Worm (Caenorhabditis elegans): Measurements from ENCODE around the gene acr-2.

acr-2 gene

ce11 chrX:6669366-6669765 is 33.0 kb upstream of the acr-2 start:
- TF ChIP-seq cnd-1 (tag; optimal IDR thresholded peaks at IDR 0.05) (no peak), mep-1 (tag; optimal IDR thresholded peaks at IDR 0.05) (no peak), lin-32 (GFP tag; optimal IDR thresholded peaks at IDR 0.05) (no peak), zip-8 (tag; optimal IDR thresholded peaks at IDR 0.05) (no peak), unc-62 (GFP tag; optimal IDR thresholded peaks at IDR 0.05) (no peak), M03D4.4 (tag; optimal IDR thresholded peaks at IDR 0.05) (no peak), ceh-43 (GFP tag; optimal IDR thresholded peaks at IDR 0.05) (no peak), hlh-1 (tag; optimal IDR thresholded peaks at IDR 0.05) (no peak), nhr-12 (tag; optimal IDR thresholded peaks at IDR 0.05) (no peak), ceh-83 (GFP tag; optimal IDR thresholded peaks at IDR 0.05) (no peak), bed-3 (GFP tag; optimal IDR thresholded peaks at IDR 0.05) (no peak), unc-120 (tag; optimal IDR thresholded peaks at IDR 0.05; ENCODE audit: poor library complexity, severe bottlenecking) (no peak), nhr-76 (tag; optimal IDR thresholded peaks at IDR 0.05) (no peak), sptf-1 (tag; optimal IDR thresholded peaks at IDR 0.05) (no peak), snpc-4 (tag; optimal IDR thresholded peaks at IDR 0.05) (no peak), mls-2 (tag; optimal IDR thresholded peaks at IDR 0.05) (no peak), ztf-11 (tag; optimal IDR thresholded peaks at IDR 0.05) (no peak), mab-5 (tag; optimal IDR thresholded peaks at IDR 0.05) (no peak), blmp-1 (tag; optimal IDR thresholded peaks at IDR 0.05) (no peak), nhr-28 (tag; optimal IDR thresholded peaks at IDR 0.05) (no peak)

ce11 chrX:6671717-6672116 is 30.6 kb upstream of the acr-2 start:
- no peak for TF ChIP-seq cnd-1 (tag; optimal IDR thresholded peaks at IDR 0.05)
- no peak for TF ChIP-seq mep-1 (tag; optimal IDR thresholded peaks at IDR 0.05)
- no peak for TF ChIP-seq unc-62 (GFP tag; optimal IDR thresholded peaks at IDR 0.05)
- no peak for TF ChIP-seq ces-1 (GFP tag; optimal IDR thresholded peaks at IDR 0.05)
- no peak for TF ChIP-seq ceh-83 (GFP tag; optimal IDR thresholded peaks at IDR 0.05)
- TF ChIP-seq unc-120 (tag; optimal IDR thresholded peaks at IDR 0.05; ENCODE audit: poor library complexity, severe bottlenecking) = no peak
- TF ChIP-seq unc-39 (tag; optimal IDR thresholded peaks at IDR 0.05) = no peak
- no peak for TF ChIP-seq ham-2 (GFP tag; optimal IDR thresholded peaks at IDR 0.05)
- no peak for TF ChIP-seq mab-5 (tag; optimal IDR thresholded peaks at IDR 0.05)
- TF ChIP-seq nhr-28 (tag; optimal IDR thresholded peaks at IDR 0.05) = no peak
- TF ChIP-seq nhr-12 (tag; optimal IDR thresholded peaks at IDR 0.05) = no peak
- no peak for TF ChIP-seq snpc-4 (tag; optimal IDR thresholded peaks at IDR 0.05)
- no peak for TF ChIP-seq nhr-76 (tag; optimal IDR thresholded peaks at IDR 0.05)

- TF ChIP-seq lsy-2 (tag; optimal IDR thresholded peaks at IDR 0.05) = no peak
- no peak for TF ChIP-seq nhr-76 (tag; optimal IDR thresholded peaks at IDR 0.05)
- TF ChIP-seq unc-120 (tag; optimal IDR thresholded peaks at IDR 0.05; ENCODE audit: poor library complexity, severe bottlenecking) = no peak
- TF ChIP-seq nhr-2 (tag; optimal IDR thresholded peaks at IDR 0.05) = no peak
- no peak for TF ChIP-seq ceh-83 (GFP tag; optimal IDR thresholded peaks at IDR 0.05)
- no peak for TF ChIP-seq nhr-237 (tag; optimal IDR thresholded peaks at IDR 0.05)
- TF ChIP-seq cnd-1 (tag; optimal IDR thresholded peaks at IDR 0.05) = no peak
- no peak for TF ChIP-seq sem-2 (GFP tag; optimal IDR thresholded peaks at IDR 0.05)
- no peak for TF ChIP-seq ham-2 (GFP tag; optimal IDR thresholded peaks at IDR 0.05)
- TF ChIP-seq unc-39 (tag; optimal IDR thresholded peaks at IDR 0.05) = no peak
- TF ChIP-seq blmp-1 (tag; optimal IDR thresholded peaks at IDR 0.05) = no peak
- no peak for TF ChIP-seq ceh-43 (GFP tag; optimal IDR thresholded peaks at IDR 0.05)
- no peak for TF ChIP-seq elt-3 (tag; optimal IDR thresholded peaks at IDR 0.05)
- TF ChIP-seq nhr-12 (tag; optimal IDR thresholded peaks at IDR 0.05) = no peak
- no peak for TF ChIP-seq flh-1 (GFP tag; optimal IDR thresholded peaks at IDR 0.05)
- TF ChIP-seq zip-8 (tag; optimal IDR thresholded peaks at IDR 0.05) = no peak
- no peak for TF ChIP-seq lin-13 (tag; optimal IDR thresholded peaks at IDR 0.05)
- no peak for TF ChIP-seq drap-1 (GFP tag; optimal IDR thresholded peaks at IDR 0.05)
Observed at ce11 chrX:6672519-6672918, 29.8 kb upstream of the acr-2 start, which contains the start of gene col-172. TSS of gene col-172 (plus strand) at chrX:6672819.

DNA sequence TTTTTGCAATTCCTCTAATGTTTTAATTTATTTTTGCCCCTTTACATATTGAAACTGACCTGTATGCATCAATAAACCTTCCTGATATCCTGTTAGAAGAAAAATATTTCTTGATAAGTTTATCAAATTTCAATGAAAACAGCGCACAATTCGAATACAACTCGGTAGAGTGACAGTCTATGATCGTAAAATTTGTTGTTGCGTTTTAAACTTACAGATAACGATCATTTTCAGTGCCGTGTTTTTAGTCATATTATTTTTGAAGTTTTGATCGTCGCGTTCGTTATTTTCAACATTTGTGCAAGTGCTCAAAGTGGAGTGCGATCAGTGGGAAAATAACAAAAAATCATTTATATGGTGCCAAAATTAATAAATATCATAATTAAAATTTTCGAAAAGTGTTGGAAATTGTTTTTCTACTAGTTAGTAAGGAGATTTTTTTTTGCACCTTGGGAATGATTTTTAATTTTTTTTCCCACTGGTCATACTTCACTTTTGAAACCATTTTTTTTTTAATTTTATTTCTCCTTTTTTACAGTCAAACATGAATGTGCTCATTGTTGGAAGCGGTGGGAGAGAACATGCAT is 27.9 kb upstream of the acr-2 start, which contains the start of gene F38B6.4:
Gene F38B6.4, plus strand, starts transcription at position 537 of the 587 bp plus-strand sequence.
- TF ChIP-seq nhr-237 (tag; optimal IDR thresholded peaks at IDR 0.05) (no peak), hlh-1 (tag; optimal IDR thresholded peaks at IDR 0.05) (no peak), sptf-1 (tag; optimal IDR thresholded peaks at IDR 0.05) (no peak), drap-1 (GFP tag; optimal IDR thresholded peaks at IDR 0.05) (no peak), elt-1 (tag; optimal IDR thresholded peaks at IDR 0.05; ENCODE audit: borderline replicate concordance, insufficient read depth) (no peak), zip-8 (tag; optimal IDR thresholded peaks at IDR 0.05) (no peak), cnd-1 (tag; optimal IDR thresholded peaks at IDR 0.05) (no peak), flh-1 (GFP tag; optimal IDR thresholded peaks at IDR 0.05) (no peak), pha-4 (tag; optimal IDR thresholded peaks at IDR 0.05) (no peak), nhr-12 (tag; optimal IDR thresholded peaks at IDR 0.05) (no peak), elt-3 (tag; optimal IDR thresholded peaks at IDR 0.05) (no peak), snpc-4 (tag; optimal IDR thresholded peaks at IDR 0.05) (no peak), lsy-2 (tag; optimal IDR thresholded peaks at IDR 0.05) (no peak), M03D4.4 (tag; optimal IDR thresholded peaks at IDR 0.05) (no peak), mls-2 (tag; optimal IDR thresholded peaks at IDR 0.05) (no peak), ceh-43 (GFP tag; optimal IDR thresholded peaks at IDR 0.05) (no peak), unc-62 (GFP tag; optimal IDR thresholded peaks at IDR 0.05) (no peak), ces-1 (GFP tag; optimal IDR thresholded peaks at IDR 0.05) (no peak), ceh-39 (tag; optimal IDR thresholded peaks at IDR 0.05) (no peak), unc-39 (tag; optimal IDR thresholded peaks at IDR 0.05) (no peak)
